Fruit fly (Drosophila melanogaster): Measurements from ENCODE around the gene BRWD3.

BRWD3 gene

dm6 chr3R:24333182-24333808 is 14.5 kb downstream of the BRWD3 start, which contains the start of the genes Rrp5 and Dis3:
Gene Rrp5 (minus strand): TSS chr3R:24333316.
Gene Dis3 (plus strand): TSS chr3R:24333433.
- no peak for TF ChIP-seq noc (tag; optimal IDR thresholded peaks at IDR 0.05)

DNA sequence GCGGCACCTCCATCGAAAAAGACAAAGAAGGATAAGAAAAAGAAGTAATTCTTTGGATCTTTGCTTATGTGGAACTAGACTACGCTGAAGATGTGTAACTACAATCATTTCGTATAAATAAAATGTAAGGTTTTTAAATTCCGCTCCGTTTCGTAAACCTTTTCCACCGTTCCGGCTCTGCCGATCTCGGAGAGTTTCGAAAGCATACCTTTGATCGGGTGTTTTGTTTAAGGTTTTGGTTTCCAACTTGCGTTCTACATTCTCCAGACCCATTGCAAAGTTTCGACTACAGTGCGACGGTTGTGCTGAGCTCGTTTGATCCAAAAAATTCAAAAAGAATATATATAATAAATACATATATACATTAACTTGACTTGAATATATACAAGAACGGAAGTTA is 17.8 kb downstream of the BRWD3 start, which contains the start of gene CG6432:
CG6432 (plus strand) TSS at position 301 of the 400 bp plus-strand sequence.
- no peak for TF ChIP-seq noc (tag; optimal IDR thresholded peaks at IDR 0.05)

- TF ChIP-seq noc (tag; optimal IDR thresholded peaks at IDR 0.05), result no peak
Observed at dm6 chr3R:24341251-24341650, 22.5 kb downstream of the BRWD3 start, which contains the start of gene Ms. Gene Ms (plus strand): TSS chr3R:24341551.

DNA sequence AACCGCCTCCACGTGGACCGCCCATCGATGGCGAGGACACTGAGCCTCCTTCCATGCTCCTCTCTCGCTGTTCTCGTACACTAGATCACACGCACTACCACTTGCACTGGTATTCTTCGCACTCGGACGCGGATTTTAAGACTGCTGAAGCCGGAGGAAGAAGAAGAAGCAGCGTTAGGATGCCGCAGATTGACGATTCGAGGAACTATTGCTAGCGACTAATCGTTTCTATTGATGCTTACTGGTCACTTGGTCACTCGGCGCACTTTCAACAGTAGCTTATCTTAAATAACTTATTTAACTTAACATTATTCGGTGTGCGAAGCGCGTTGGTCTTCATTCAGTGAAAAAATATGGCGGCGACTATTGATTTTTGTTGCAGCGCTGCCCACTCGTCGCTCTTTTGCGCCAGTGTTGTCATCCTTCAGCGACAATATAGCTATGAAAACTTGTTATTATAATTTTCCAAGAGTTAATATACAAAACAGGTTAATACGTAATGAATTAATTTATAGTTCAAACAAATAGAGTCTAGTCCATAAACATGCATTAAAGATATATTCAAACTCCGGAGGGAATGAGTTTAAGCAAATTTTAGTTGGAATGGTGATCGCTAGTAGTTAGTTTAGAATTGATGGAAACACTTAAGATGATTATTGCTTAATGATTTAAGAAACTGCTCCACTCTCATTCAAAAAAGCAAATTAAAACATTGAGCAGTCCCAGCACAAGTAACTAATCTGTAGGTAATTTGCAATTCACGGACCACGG is 29.8 kb downstream of the BRWD3 start, which contains the start of the genes CG5746 and CG6454:
CG5746 (minus strand) TSS at position 372 of the 771 bp plus-strand sequence.
CG6454 (plus strand) TSS at position 763 of the 771 bp plus-strand sequence.
- TF ChIP-seq noc (tag; optimal IDR thresholded peaks at IDR 0.05), result no peak

- TF ChIP-seq noc (tag; optimal IDR thresholded peaks at IDR 0.05), result no peak
Observed at dm6 chr3R:24353448-24353847, 34.6 kb downstream of the BRWD3 start.

- TF ChIP-seq noc (tag; optimal IDR thresholded peaks at IDR 0.05), result no peak
Observed at dm6 chr3R:24357698-24358097, 38.9 kb downstream of the BRWD3 start, which contains the start of gene Golgin84. Gene Golgin84 (minus strand): TSS chr3R:24357938.

- no peak for TF ChIP-seq noc (tag; optimal IDR thresholded peaks at IDR 0.05)
Observed at dm6 chr3R:24359957-24360356, 41.2 kb downstream of the BRWD3 start, which contains the start of gene CG18528. Gene CG18528 (minus strand): TSS chr3R:24360144.

DNA sequence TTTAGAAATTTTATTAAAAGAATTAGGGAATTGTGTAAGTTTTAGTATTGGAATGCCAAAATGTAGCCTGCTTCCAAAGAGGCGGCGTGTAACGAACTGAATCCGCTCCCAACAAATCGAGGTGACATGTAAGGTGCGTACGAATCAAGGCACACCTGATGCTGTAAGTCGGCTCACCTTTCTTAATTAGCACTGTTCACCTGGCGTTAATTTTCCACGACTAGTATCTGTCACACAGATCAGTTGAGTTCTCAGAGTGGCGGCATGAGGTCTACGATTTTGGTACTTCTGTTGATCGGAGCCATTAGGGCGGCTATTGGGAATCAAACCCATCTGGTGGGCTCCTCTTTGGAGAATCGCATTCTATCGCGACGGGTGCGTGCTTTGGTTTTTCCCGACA is 42.8 kb downstream of the BRWD3 start, which contains the start of the genes CG5762 and CG33339:
CG5762 (minus strand) TSS at position 101 of the 400 bp plus-strand sequence.
CG33339 (plus strand) TSS at position 265 of the 400 bp plus-strand sequence.
- TF ChIP-seq noc (tag; optimal IDR thresholded peaks at IDR 0.05), result no peak

- TF ChIP-seq noc (tag; optimal IDR thresholded peaks at IDR 0.05), result no peak
Observed at dm6 chr3R:24362838-24363237, 44.0 kb downstream of the BRWD3 start, which contains the start of gene CG33340. Gene CG33340 (plus strand): TSS chr3R:24363138.

DNA sequence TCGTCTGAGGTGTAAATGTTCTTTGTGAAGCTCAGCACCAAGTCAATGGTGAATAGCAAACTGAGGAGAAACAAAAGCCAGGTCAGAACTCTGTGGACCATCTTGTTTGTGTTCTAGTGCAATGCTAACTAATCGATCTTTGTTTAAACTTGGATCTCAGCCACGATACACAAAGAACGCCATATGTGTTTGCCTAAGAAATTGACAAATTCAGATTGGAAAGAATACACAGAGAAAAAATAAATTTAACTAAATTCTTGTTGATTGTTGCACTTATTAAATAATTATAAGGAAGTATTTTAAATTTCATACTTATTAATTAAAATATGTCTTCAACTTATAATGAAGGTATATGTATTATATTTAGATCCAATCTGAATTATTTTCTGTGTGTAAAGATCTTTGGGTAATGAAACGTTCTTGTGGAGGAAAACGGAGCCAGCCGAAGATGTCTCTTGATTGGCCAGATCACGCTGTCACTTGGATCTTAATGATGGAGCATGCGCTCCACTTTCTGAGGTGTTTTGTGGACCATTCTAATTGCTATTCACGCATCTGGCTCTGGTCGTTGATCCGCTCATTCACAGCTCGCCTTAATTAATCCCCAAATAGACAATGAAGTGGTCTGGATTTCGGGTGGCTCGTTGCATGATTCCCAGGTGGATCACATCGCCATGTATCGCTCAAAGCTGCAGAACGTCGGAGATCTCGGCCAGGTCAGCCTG is 46.2 kb downstream of the BRWD3 start, which contains the start of the genes CG17784 and CG13613:
CG17784 (minus strand) TSS at position 101 of the 725 bp plus-strand sequence.
CG13613 (plus strand) TSS at position 675 of the 725 bp plus-strand sequence.
- no peak for TF ChIP-seq noc (tag; optimal IDR thresholded peaks at IDR 0.05)

DNA sequence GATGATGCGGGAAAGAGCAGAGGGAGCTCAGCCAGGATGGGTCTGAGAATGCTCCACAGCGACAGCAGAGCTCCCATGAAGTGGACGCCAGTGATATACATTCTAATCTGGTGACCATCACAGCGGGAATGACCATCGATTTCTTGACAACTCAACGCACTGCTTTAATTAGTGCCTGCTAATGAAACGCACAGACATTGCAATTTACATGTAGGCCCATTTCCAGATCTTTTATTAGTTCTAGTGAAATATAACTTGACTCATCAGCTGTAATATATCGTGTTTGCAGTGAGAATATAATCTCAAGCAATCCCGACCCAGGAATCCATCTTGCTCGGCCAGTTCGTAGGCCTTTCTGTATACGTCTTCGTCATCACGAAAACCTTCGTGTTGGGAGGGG is 48.3 kb downstream of the BRWD3 start, which contains the start of gene CG42811:
CG42811 (minus strand) TSS at position 101 of the 400 bp plus-strand sequence.
- no peak for TF ChIP-seq noc (tag; optimal IDR thresholded peaks at IDR 0.05)

dm6 chr3R:24368064-24368463 is 49.3 kb downstream of the BRWD3 start, which contains the start of the genes CG42812 and CG33341:
Gene CG42812 (minus strand): TSS chr3R:24368164.
Gene CG33341 (plus strand): TSS chr3R:24368358.
- no peak for TF ChIP-seq noc (tag; optimal IDR thresholded peaks at IDR 0.05)

- TF ChIP-seq noc (tag; optimal IDR thresholded peaks at IDR 0.05), result no peak
Observed at dm6 chr3R:24369268-24369667, 50.5 kb downstream of the BRWD3 start, which contains the start of gene CG13614. Gene CG13614 (plus strand): TSS chr3R:24369568.

dm6 chr3R:24372662-24373061 is 53.9 kb downstream of the BRWD3 start, which contains the start of gene CG17782:
Gene CG17782 (minus strand): TSS chr3R:24372762.
- no peak for TF ChIP-seq noc (tag; optimal IDR thresholded peaks at IDR 0.05)

DNA sequence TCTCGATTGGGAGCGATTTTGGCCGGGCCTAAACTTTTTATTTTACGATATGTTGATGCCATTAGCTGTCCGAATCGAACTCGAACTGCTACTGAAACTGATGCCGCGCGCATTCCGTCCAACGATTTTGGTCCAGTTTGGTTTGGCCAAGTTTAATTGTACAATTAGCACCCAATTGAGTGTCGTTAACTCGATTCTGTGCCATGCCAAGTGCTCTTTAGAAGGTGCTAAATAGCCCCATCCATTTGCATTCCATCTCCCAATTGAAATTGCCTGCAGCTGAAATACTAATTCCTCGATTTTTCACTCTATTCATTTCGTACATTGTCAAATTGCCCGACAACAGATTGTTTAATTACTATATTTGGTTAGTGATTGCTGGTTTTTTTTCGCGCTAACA is 56.8 kb downstream of the BRWD3 start, which contains the start of gene CG17781:
CG17781 (minus strand) TSS at position 101 of the 400 bp plus-strand sequence.
- no peak for TF ChIP-seq noc (tag; optimal IDR thresholded peaks at IDR 0.05)
